Worm (Caenorhabditis elegans): ENCODE measurements around the gene sur-7.

Gene sur-7

ce11 chrX:16375807-16376638 is at the start of gene sur-7:
Gene sur-7, plus strand, starts transcription at chrX:16376588.
- TF ChIP-seq ztf-23 (GFP tag; IDR thresholded peaks at IDR 0.05) (no peak), flt-1 (GFP tag; IDR thresholded peaks at IDR 0.05) (0 out of 2 replicates have a peak, but pooled peaks have one; percentile 17), T22C8.4 (GFP tag; IDR thresholded peaks at IDR 0.05) (no peak), cog-1 (tag; optimal IDR thresholded peaks at IDR 0.05) (no peak)

ce11 chrX:16327229-16327628 is 49.2 kb upstream of the sur-7 start:
- no peak for TF ChIP-seq ref-1 (GFP tag; conservative IDR thresholded peaks at IDR 0.05)
- TF ChIP-seq med-1 (GFP tag; optimal IDR thresholded peaks at IDR 0.05; ENCODE audit: insufficient read depth), result no peak
- no peak for TF ChIP-seq T22C8.4 (GFP tag; IDR thresholded peaks at IDR 0.05)
- no peak for TF ChIP-seq ztf-29 (GFP tag; IDR thresholded peaks at IDR 0.05)
- no peak for TF ChIP-seq tab-1 (GFP tag; IDR thresholded peaks at IDR 0.05)
- TF ChIP-seq flt-1 (GFP tag; IDR thresholded peaks at IDR 0.05), result no peak
- no peak for TF ChIP-seq cog-1 (tag; optimal IDR thresholded peaks at IDR 0.05)
- no peak for TF ChIP-seq klf-2 (GFP tag; conservative IDR thresholded peaks at IDR 0.05)
- no peak for TF ChIP-seq ztf-23 (GFP tag; IDR thresholded peaks at IDR 0.05)

ce11 chrX:16328328-16328727 is 48.1 kb upstream of the sur-7 start, which contains the start of gene C11G6.2:
Gene C11G6.2, plus strand, starts transcription at chrX:16328628.
- TF ChIP-seq flt-1 (GFP tag; IDR thresholded peaks at IDR 0.05) (no peak), tab-1 (GFP tag; IDR thresholded peaks at IDR 0.05) (no peak), T22C8.4 (GFP tag; IDR thresholded peaks at IDR 0.05) (no peak), ztf-23 (GFP tag; IDR thresholded peaks at IDR 0.05) (no peak)

- TF ChIP-seq ztf-23 (GFP tag; IDR thresholded peaks at IDR 0.05) (0 out of 2 replicates have a peak, but pooled peaks have one; percentile 20), med-1 (GFP tag; optimal IDR thresholded peaks at IDR 0.05; ENCODE audit: insufficient read depth) (no peak), flt-1 (GFP tag; IDR thresholded peaks at IDR 0.05) (no peak)
Measured at ce11 chrX:16331425-16331824, 45.0 kb upstream of the sur-7 start.

- TF ChIP-seq ref-1 (GFP tag; conservative IDR thresholded peaks at IDR 0.05), result no peak
- TF ChIP-seq ztf-23 (GFP tag; IDR thresholded peaks at IDR 0.05), result no peak
- TF ChIP-seq flt-1 (GFP tag; IDR thresholded peaks at IDR 0.05), result no peak
- TF ChIP-seq med-1 (GFP tag; optimal IDR thresholded peaks at IDR 0.05; ENCODE audit: insufficient read depth), result no peak
- no peak for TF ChIP-seq ztf-29 (GFP tag; IDR thresholded peaks at IDR 0.05)
- TF ChIP-seq klf-2 (GFP tag; conservative IDR thresholded peaks at IDR 0.05), result no peak
- no peak for TF ChIP-seq cog-1 (tag; optimal IDR thresholded peaks at IDR 0.05)
- TF ChIP-seq T22C8.4 (GFP tag; IDR thresholded peaks at IDR 0.05), result no peak
- no peak for TF ChIP-seq tab-1 (GFP tag; IDR thresholded peaks at IDR 0.05)
Measured at ce11 chrX:16331932-16332485, 44.4 kb upstream of the sur-7 start, which contains the start of gene taf-3. Gene taf-3, plus strand, starts transcription at chrX:16332435.

ce11 chrX:16335396-16335795 is 41.0 kb upstream of the sur-7 start:
- TF ChIP-seq ztf-29 (GFP tag; IDR thresholded peaks at IDR 0.05), result no peak

- TF ChIP-seq flt-1 (GFP tag; IDR thresholded peaks at IDR 0.05) (0 out of 2 replicates have a peak, but pooled peaks have one; percentile 20), klf-2 (GFP tag; conservative IDR thresholded peaks at IDR 0.05) (no peak)
Measured at ce11 chrX:16336940-16337339, 39.4 kb upstream of the sur-7 start.

- no peak for TF ChIP-seq ref-1 (GFP tag; conservative IDR thresholded peaks at IDR 0.05)
- TF ChIP-seq tab-1 (GFP tag; IDR thresholded peaks at IDR 0.05), result no peak
- TF ChIP-seq T22C8.4 (GFP tag; IDR thresholded peaks at IDR 0.05), result no peak
- no peak for TF ChIP-seq ztf-29 (GFP tag; IDR thresholded peaks at IDR 0.05)
Measured at ce11 chrX:16337399-16337798, 39.0 kb upstream of the sur-7 start.

ce11 chrX:16339207-16339606 is 37.2 kb upstream of the sur-7 start:
- no peak for TF ChIP-seq cog-1 (tag; optimal IDR thresholded peaks at IDR 0.05)
- TF ChIP-seq flt-1 (GFP tag; IDR thresholded peaks at IDR 0.05), result no peak
- TF ChIP-seq ref-1 (GFP tag; conservative IDR thresholded peaks at IDR 0.05), result no peak

ce11 chrX:16341838-16342237 is 34.5 kb upstream of the sur-7 start:
- TF ChIP-seq cog-1 (tag; optimal IDR thresholded peaks at IDR 0.05), result no peak
- no peak for TF ChIP-seq flt-1 (GFP tag; IDR thresholded peaks at IDR 0.05)

ce11 chrX:16342256-16342655 is 34.1 kb upstream of the sur-7 start:
- TF ChIP-seq tab-1 (GFP tag; IDR thresholded peaks at IDR 0.05) (no peak), flt-1 (GFP tag; IDR thresholded peaks at IDR 0.05) (no peak), klf-2 (GFP tag; conservative IDR thresholded peaks at IDR 0.05) (no peak), T22C8.4 (GFP tag; IDR thresholded peaks at IDR 0.05) (no peak), ztf-29 (GFP tag; IDR thresholded peaks at IDR 0.05) (no peak), ztf-23 (GFP tag; IDR thresholded peaks at IDR 0.05) (no peak), med-1 (GFP tag; optimal IDR thresholded peaks at IDR 0.05; ENCODE audit: insufficient read depth) (no peak), cog-1 (tag; optimal IDR thresholded peaks at IDR 0.05) (no peak), ref-1 (GFP tag; conservative IDR thresholded peaks at IDR 0.05) (no peak)
